Fruit fly (Drosophila melanogaster) whole organism, larva: Measurements from ENCODE around the gene Cpr.
A peak's percentile ranks its signal among the peaks of the same experiment; 100 is the strongest.

Experiments
- noc ChIP-seq: fragments of 200-800 bp; sonication (Bioruptor generic); optimal IDR thresholded peaks from 3 replicates; lab custom pipeline; 2019; ENCODE audit warnings: missing biosample characterization, mild to moderate bottlenecking, missing genetic modification characterization, moderate library complexity

Cpr gene

DNA sequence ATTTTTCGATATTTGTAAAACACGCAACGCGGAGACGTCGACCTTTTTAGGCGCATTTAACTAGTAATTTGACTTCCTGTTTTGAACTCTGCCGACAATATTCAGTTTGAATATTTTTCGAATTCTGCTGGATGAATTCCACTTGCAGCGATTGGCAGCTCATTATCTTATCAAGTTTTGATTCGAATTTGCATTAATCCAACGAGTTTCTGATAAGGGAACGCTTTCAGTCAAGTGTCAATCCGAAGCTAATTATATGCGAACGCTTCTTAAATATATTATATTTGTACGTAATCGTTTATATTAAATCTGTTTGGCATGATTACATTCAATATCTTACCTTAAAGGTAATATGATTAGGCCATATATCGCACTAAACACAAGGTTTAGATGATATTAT lies 9.7 kb downstream of the Cpr start, which contains the start of gene CG9497:
Gene CG9497, minus strand, starts transcription at position 101 of the 400 bp plus-strand sequence.
- no peak for TF ChIP-seq noc (tag; lab: Kevin White, UChicago)

dm6 chr2L:6350984-6351808 lies 12.6 kb downstream of the Cpr start, which contains the start of gene CG9498:
TSS of gene CG9498 (minus strand) at chr2L:6351034.
- peak; percentile 97 for TF ChIP-seq noc (tag; lab: Kevin White, UChicago)

DNA sequence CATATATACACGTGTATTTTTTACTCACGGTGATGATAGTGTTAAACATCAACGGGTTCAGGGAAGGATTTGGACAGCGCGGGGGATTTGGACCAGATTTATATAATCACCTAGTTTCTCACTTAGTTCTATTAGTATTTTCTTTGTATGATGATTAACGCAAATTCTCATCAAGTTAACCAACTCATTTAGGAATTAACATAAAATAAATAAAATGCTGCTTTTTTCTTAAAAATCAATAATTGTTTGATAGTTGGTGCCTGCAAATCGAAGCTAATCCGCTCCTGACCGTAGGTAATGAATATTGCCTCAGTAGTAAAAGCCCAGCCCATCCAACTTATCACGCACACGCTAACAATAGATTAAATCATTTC lies 13.2 kb downstream of the Cpr start:
- TF ChIP-seq noc (tag; lab: Kevin White, UChicago) = peak; percentile 98

DNA sequence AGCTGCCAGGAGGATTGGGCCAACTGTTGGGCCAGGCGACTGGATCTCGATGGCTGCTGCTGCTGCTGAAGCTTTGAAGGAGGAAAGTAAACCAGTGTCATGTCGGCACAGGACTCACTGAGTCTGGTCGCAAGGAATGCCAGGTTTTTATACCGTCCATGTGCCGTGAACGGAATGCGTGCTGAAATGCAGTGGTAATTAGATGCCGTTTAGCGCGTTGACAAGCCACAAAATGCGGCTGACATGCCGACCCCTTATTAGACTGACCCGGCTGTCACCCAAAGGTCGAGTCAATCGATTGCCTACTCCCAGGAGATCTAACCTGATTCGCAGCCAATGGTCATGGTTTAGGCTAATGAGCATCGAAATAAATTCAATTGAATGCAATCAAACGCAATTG lies 15.6 kb downstream of the Cpr start, which contains the start of gene ppk7:
Gene ppk7, minus strand, starts transcription at position 101 of the 400 bp plus-strand sequence.
- TF ChIP-seq noc (tag; lab: Kevin White, UChicago) = no peak

dm6 chr2L:6354656-6355055 lies 16.0 kb downstream of the Cpr start, which contains the start of gene ppk14:
TSS of gene ppk14 (plus strand) at chr2L:6354956.
- no peak for TF ChIP-seq noc (tag; lab: Kevin White, UChicago)

- TF ChIP-seq noc (tag; lab: Kevin White, UChicago) = no peak
Measured at dm6 chr2L:6356134-6356533, 17.5 kb downstream of the Cpr start.

DNA sequence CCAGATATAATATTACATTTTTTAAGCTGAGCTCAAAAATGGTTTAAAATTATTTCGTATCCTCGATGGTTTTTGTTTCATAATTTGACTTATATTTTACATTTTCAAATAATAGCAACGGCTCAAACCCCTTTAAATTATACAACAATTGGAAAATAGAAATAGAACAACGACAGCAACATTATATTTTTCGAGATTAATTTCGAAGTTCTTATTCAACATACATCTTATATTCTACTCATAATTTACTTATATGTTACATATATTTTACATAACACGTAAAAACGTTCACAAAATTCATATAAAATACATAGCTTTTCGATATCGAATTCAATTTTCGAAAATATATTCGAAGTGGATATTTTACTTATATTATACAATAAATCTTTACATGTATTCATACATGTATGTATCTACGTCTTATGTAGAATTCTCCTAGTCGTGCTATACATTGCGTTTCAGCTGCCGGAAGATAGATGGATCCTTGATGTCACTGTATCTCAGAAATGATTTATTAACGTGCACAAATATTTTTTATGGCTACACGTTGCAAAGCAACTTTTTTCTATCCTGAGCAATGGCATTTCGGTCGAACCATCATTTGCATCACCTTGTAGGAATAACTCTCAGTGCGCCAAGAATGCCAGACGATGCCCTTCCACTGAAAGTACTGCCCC lies 18.2 kb downstream of the Cpr start:
- no peak for TF ChIP-seq noc (tag; lab: Kevin White, UChicago)

DNA sequence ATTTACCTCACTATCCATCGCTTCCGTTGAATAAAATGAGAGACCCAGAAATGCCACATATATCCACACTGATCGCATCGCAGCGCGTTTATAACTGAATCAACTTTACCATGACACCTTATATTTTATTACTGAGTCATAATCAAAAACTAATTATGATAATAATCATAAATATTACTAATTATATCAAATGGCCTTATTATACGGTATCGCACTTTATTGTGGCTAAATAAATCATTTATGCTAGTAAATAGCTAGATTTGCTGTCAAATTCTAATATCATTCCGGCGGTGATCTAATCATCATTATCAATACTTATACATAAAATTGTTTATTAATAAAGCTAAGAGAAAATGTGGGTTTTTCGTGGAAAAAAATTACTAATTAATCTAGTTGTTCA lies 19.6 kb downstream of the Cpr start, which contains the start of gene CG9500:
Gene CG9500, minus strand, starts transcription at position 101 of the 400 bp plus-strand sequence.
- no peak for TF ChIP-seq noc (tag; lab: Kevin White, UChicago)

DNA sequence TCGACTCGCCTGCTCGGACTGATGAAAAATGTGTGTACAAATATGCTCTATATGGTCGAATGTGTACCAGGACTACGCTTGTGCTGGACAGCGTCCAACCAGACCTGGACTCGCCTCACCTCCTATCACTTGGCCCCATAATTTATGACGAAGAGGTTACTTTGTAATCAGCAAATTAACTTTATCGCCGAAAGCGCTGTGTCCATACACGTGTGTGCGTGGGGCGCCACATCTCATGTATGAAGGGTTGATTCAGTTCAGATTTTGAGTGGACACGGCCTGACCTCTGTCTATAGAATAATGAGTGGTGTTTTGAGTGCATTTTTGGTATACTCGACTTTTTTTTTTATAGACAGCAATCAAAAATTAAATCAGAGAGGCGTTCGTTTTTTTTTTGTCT lies 21.4 kb downstream of the Cpr start:
- no peak for TF ChIP-seq noc (tag; lab: Kevin White, UChicago)

DNA sequence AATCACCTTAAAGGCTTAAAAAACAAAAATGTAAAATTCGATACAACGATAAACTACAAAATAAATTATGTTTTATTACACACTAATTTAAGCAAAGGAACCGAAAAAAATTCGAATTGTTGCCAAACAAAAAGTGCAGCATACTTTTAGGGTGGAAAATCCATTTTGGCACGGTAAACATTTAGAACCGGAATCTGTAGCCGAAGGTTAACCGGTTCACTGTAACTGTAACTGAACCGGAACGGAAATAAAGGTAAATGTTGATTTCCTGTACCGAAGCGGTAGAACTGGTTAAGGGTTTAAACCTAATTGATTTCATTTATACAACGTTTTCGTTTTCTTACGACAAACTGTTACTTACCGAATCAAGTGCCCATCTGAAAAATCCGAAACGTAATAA lies 28.3 kb downstream of the Cpr start:
- no peak for TF ChIP-seq noc (tag; lab: Kevin White, UChicago)

DNA sequence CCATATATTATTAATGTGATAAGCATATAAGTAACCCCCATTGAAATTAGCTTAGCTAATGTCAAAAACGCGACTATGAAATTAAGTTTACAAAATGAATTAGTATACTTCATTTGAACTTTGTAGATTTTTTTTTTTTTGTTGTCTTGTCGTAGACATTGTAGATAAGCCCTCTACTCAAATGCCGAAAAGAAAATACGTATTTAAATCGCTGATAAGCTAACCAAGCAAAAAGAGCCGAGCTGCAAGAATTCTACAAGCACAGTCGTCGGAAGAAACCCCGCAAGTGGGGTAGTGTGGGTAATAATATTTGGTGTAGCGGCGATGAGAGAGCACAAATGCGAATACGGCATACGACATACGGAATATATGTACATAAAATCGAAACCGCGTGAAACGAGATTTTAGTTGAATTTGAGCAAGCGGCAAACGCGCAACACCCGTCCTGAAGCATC lies 28.9 kb downstream of the Cpr start, which contains the start of gene Nepl4:
Gene Nepl4, plus strand, starts transcription at position 405 of the 455 bp plus-strand sequence.
- TF ChIP-seq noc (tag; lab: Kevin White, UChicago) = peak; percentile 82

dm6 chr2L:6369286-6369685 lies 30.6 kb downstream of the Cpr start:
- TF ChIP-seq noc (tag; lab: Kevin White, UChicago) = no peak

DNA sequence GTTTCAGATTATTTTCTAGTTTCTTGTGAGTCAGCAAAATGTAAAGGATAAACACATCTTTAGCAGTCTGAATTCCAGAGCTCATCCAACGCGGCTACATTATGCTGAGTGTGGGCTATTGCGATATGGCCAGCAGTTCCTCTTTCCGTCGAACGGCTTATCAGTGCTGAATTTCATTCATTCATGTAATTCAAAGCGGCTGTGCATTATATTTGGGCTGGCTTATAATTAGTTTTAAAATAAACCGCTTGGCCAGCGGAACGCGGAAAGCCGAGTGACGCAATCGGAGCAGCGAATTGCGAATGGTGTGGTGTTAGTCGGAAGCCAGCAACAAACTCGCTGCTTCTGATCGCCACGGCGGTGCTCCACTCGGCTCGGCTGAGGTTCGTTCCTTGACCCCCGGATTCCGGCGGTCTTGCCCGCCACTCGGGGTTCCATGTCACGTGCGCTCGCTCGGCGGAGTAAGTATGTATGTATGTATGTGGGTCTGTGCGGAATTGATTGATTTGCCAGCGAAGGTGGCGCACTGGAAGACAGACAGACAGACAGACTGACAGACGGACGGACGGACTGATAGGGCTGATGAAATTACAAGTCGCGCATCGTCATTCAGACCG lies 32.5 kb downstream of the Cpr start:
- no peak for TF ChIP-seq noc (tag; lab: Kevin White, UChicago)

- TF ChIP-seq noc (tag; lab: Kevin White, UChicago) = no peak
Measured at dm6 chr2L:6372088-6372487, 33.5 kb downstream of the Cpr start, which contains the start of gene slam. TSS of gene slam (plus strand) at chr2L:6372388.

- no peak for TF ChIP-seq noc (tag; lab: Kevin White, UChicago)
Measured at dm6 chr2L:6373141-6373540, 34.5 kb downstream of the Cpr start.

dm6 chr2L:6379197-6379596 lies 40.6 kb downstream of the Cpr start:
- no peak for TF ChIP-seq noc (tag; lab: Kevin White, UChicago)
